Fruit fly (Drosophila melanogaster): Measurements from ENCODE around the gene BG642312.
A peak's percentile ranks its signal among the peaks of the same experiment; 100 is the strongest.

Gene BG642312

DNA sequence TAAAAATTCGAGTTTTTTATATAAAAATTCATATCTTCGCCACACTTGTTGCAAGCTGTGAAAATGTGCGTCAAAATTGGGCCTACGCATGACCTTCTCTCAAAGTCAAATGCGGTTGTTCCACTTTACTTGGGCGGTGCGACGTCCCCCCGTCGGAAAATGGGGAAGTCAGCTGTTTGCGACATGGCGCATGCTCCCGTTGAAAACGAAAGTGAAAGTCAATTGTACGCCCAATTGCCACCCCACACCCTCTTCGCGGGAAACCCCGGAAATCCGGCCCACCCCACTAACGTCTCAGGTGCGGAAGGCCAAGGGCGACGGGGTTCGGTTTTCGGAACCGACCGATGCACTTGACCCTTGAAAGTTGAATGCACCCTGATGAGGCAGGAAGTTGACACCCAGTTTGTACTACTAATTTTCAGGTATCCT, 28.9 kb upstream of the BG642312 start (continued):
- peak; percentile 79 for TF ChIP-seq ewg (GFP tag; optimal IDR thresholded peaks at IDR 0.05)

dm6 chr3L:6261230-6261629, 28.0 kb upstream of the BG642312 start:
- peak; percentile 25 for TF ChIP-seq sug (tag; optimal IDR thresholded peaks at IDR 0.05)
- peak; percentile 7 for TF ChIP-seq sd (tag; optimal IDR thresholded peaks at IDR 0.05)
- TF ChIP-seq CG34376 (GFP tag; optimal IDR thresholded peaks at IDR 0.05), result no peak
- TF ChIP-seq exex (tag; optimal IDR thresholded peaks at IDR 0.05), result peak; percentile 93
- peak; percentile 17 for TF ChIP-seq lab (GFP tag; optimal IDR thresholded peaks at IDR 0.05)
- peak; percentile 67 for TF ChIP-seq sens (GFP tag)

- TF ChIP-seq CG1603 (tag; optimal IDR thresholded peaks at IDR 0.05) (no peak), Dip2 (GFP tag; IDR thresholded peaks at IDR 0.05) (no peak), CG10431 (GFP tag; optimal IDR thresholded peaks at IDR 0.05) (no peak), sd (tag; optimal IDR thresholded peaks at IDR 0.05) (no peak), Ada2b (GFP tag; IDR thresholded peaks at IDR 0.05) (no peak), CG11723 (GFP tag; optimal IDR thresholded peaks at IDR 0.05) (no peak), Six4 (GFP tag; optimal IDR thresholded peaks at IDR 0.05) (no peak), Hr51 (GFP tag; optimal IDR thresholded peaks at IDR 0.05) (no peak), CG10147 (GFP tag; optimal IDR thresholded peaks at IDR 0.05) (no peak), dmrt99B (tag; optimal IDR thresholded peaks at IDR 0.05) (no peak), ATbp (GFP tag; optimal IDR thresholded peaks at IDR 0.05) (no peak), HLH4C (GFP tag; IDR thresholded peaks at IDR 0.05; ENCODE audit: partially characterized antibody) (no peak), MTF-1 (GFP tag; optimal IDR thresholded peaks at IDR 0.05; ENCODE audit: borderline replicate concordance) (no peak), CG33557 (GFP tag; optimal IDR thresholded peaks at IDR 0.05) (no peak), wdn (GFP tag; IDR thresholded peaks at IDR 0.05) (no peak), CG7556 (GFP tag; optimal IDR thresholded peaks at IDR 0.05) (no peak), Side (GFP tag; optimal IDR thresholded peaks at IDR 0.05) (no peak), danr (GFP tag; IDR thresholded peaks at IDR 0.05) (no peak), Opbp (GFP tag; IDR thresholded peaks at IDR 0.05; ENCODE audit: partially characterized antibody) (no peak)
These were observed 25.5 kb upstream of the BG642312 start, which contains the start of gene CG10163 for dm6 chr3L:6258660-6259059. Gene CG10163, minus strand, starts transcription at chr3L:6258760.

dm6 chr3L:6256408-6257188, 23.4 kb upstream of the BG642312 start, which contains the start of gene Best2:
Gene Best2, minus strand, starts transcription at chr3L:6256665.
- TF ChIP-seq CG1233 (GFP tag; optimal IDR thresholded peaks at IDR 0.05) (peak; percentile 82), bigmax (GFP tag; optimal IDR thresholded peaks at IDR 0.05) (no peak), CG6683 (GFP tag; optimal IDR thresholded peaks at IDR 0.05) (peak; percentile 46), crp (GFP tag; optimal IDR thresholded peaks at IDR 0.05) (peak in 1 of 2 experiments; percentile 58), abd-A (tag; optimal IDR thresholded peaks at IDR 0.05) (peak; percentile 26), CG18011 (GFP tag; optimal IDR thresholded peaks at IDR 0.05) (peak; percentile 42), CG6689 (GFP tag; IDR thresholded peaks at IDR 0.05) (peak; percentile 91), fd96Cb (tag; optimal IDR thresholded peaks at IDR 0.05) (peak; percentile 84), Nf-YC (tag; optimal IDR thresholded peaks at IDR 0.05) (peak; percentile 88), CG17361 (GFP tag; IDR thresholded peaks at IDR 0.05) (peak; percentile 93), pan (optimal IDR thresholded peaks at IDR 0.05) (no peak), pan (GFP tag; optimal IDR thresholded peaks at IDR 0.05 in 1 of 2, IDR thresholded peaks at IDR 0.05 in 1 of 2) (peak in 1 of 2 experiments; percentile 95), CG17829 (tag; optimal IDR thresholded peaks at IDR 0.05) (peak; percentile 90), CG8924 (tag; optimal IDR thresholded peaks at IDR 0.05) (peak; percentile 92), zf30C (GFP tag; optimal IDR thresholded peaks at IDR 0.05) (no peak), bbx (GFP tag; IDR thresholded peaks at IDR 0.05; ENCODE audit: partially characterized antibody) (peak; percentile 38; the same call in 1 of the 2 replicates), Dref (GFP tag; IDR thresholded peaks at IDR 0.05) (no peak), CG4707 (GFP tag; optimal IDR thresholded peaks at IDR 0.05) (no peak), CG8281 (tag; optimal IDR thresholded peaks at IDR 0.05) (peak; percentile 64)
